Fruit fly (Drosophila melanogaster): Measurements from ENCODE around the gene CG17350.

Gene CG17350

dm6 chr2L:19416602-19417497 lies 36.1 kb downstream of the CG17350 start, which contains the start of gene Lectin-galC1:
TSS of gene Lectin-galC1 (plus strand) at chr2L:19417447.
- TF ChIP-seq jim (GFP tag; optimal IDR thresholded peaks at IDR 0.05), result no peak
- TF ChIP-seq foxo (GFP tag; optimal IDR thresholded peaks at IDR 0.05), result peak in 1 of 2 experiments; percentile 25
- peak; percentile 10 for TF ChIP-seq Vsx2 (GFP tag; optimal IDR thresholded peaks at IDR 0.05; ENCODE audit: partially characterized antibody)
- peak; percentile 15 for TF ChIP-seq h (GFP tag; optimal IDR thresholded peaks at IDR 0.05)
- TF ChIP-seq sv (GFP tag; optimal IDR thresholded peaks at IDR 0.05), result peak; percentile 84
- TF ChIP-seq CG32264 (GFP tag; optimal IDR thresholded peaks at IDR 0.05), result no peak
- TF ChIP-seq ey (GFP tag; optimal IDR thresholded peaks at IDR 0.05), result peak; percentile 5
- TF ChIP-seq N (GFP tag; optimal IDR thresholded peaks at IDR 0.05), result peak; percentile 77
- peak; percentile 75 for TF ChIP-seq Myc (optimal IDR thresholded peaks at IDR 0.05)
- no peak for TF ChIP-seq lola (GFP tag; optimal IDR thresholded peaks at IDR 0.05)
- peak; percentile 11 for TF ChIP-seq fru (GFP tag; optimal IDR thresholded peaks at IDR 0.05)

dm6 chr2L:19418017-19418416 lies 37.3 kb downstream of the CG17350 start, which contains the start of gene lectin-37Da:
TSS of gene lectin-37Da (plus strand) at chr2L:19418317.
- TF ChIP-seq Hr83 (GFP tag; optimal IDR thresholded peaks at IDR 0.05; ENCODE audit: poor library complexity, severe bottlenecking) (no peak), sv (GFP tag; optimal IDR thresholded peaks at IDR 0.05) (no peak), GATAd (GFP tag; optimal IDR thresholded peaks at IDR 0.05) (no peak), psq (GFP tag; optimal IDR thresholded peaks at IDR 0.05) (no peak), Hr78 (GFP tag; optimal IDR thresholded peaks at IDR 0.05) (no peak), Jra (GFP tag; optimal IDR thresholded peaks at IDR 0.05) (no peak), h (GFP tag; optimal IDR thresholded peaks at IDR 0.05) (no peak), Myc (optimal IDR thresholded peaks at IDR 0.05) (no peak), usp (GFP tag; optimal IDR thresholded peaks at IDR 0.05) (no peak), dl (GFP tag; optimal IDR thresholded peaks at IDR 0.05; ENCODE audit: insufficient read depth in 1 of 2, partially characterized antibody in 2 of 2) (no peak), dmrt93B (GFP tag; optimal IDR thresholded peaks at IDR 0.05) (no peak), Dfd (GFP tag; optimal IDR thresholded peaks at IDR 0.05) (no peak), CrebA (GFP tag; optimal IDR thresholded peaks at IDR 0.05; ENCODE audit: borderline replicate concordance) (no peak)

dm6 chr2L:19418872-19419271 lies 38.1 kb downstream of the CG17350 start, which contains the start of gene lectin-37Db:
TSS of gene lectin-37Db (plus strand) at chr2L:19419075.
- no peak for TF ChIP-seq Mio (GFP tag; optimal IDR thresholded peaks at IDR 0.05)
- TF ChIP-seq Abd-B (GFP tag; optimal IDR thresholded peaks at IDR 0.05), result no peak
- TF ChIP-seq Dfd (GFP tag; optimal IDR thresholded peaks at IDR 0.05), result no peak
- TF ChIP-seq OdsH (GFP tag; optimal IDR thresholded peaks at IDR 0.05), result no peak
- TF ChIP-seq Hr78 (GFP tag; optimal IDR thresholded peaks at IDR 0.05), result no peak
- TF ChIP-seq sv (GFP tag; optimal IDR thresholded peaks at IDR 0.05), result no peak
- TF ChIP-seq N (GFP tag; optimal IDR thresholded peaks at IDR 0.05), result no peak
- TF ChIP-seq pan (optimal IDR thresholded peaks at IDR 0.05), result no peak
- TF ChIP-seq foxo (GFP tag; optimal IDR thresholded peaks at IDR 0.05), result no peak
- no peak for TF ChIP-seq psq (GFP tag; optimal IDR thresholded peaks at IDR 0.05)
- no peak for TF ChIP-seq Rel (GFP tag; optimal IDR thresholded peaks at IDR 0.05)
- TF ChIP-seq Rel (tag; optimal IDR thresholded peaks at IDR 0.05), result no peak
- TF ChIP-seq fru (GFP tag; optimal IDR thresholded peaks at IDR 0.05), result no peak
- no peak for TF ChIP-seq brk (GFP tag; optimal IDR thresholded peaks at IDR 0.05)
- TF ChIP-seq rgr (GFP tag; optimal IDR thresholded peaks at IDR 0.05), result no peak
- TF ChIP-seq jim (GFP tag; optimal IDR thresholded peaks at IDR 0.05), result no peak
- no peak for TF ChIP-seq h (GFP tag; optimal IDR thresholded peaks at IDR 0.05)
- TF ChIP-seq woc (GFP tag; optimal IDR thresholded peaks at IDR 0.05), result no peak

dm6 chr2L:19421573-19421972 lies 40.8 kb downstream of the CG17350 start:
- no peak for TF ChIP-seq tai (GFP tag; optimal IDR thresholded peaks at IDR 0.05)
- no peak for TF ChIP-seq sv (GFP tag; optimal IDR thresholded peaks at IDR 0.05)
- no peak for TF ChIP-seq Sp1 (GFP tag; optimal IDR thresholded peaks at IDR 0.05)

All from whole organism, wandering third instar larva.